Fruit fly (Drosophila melanogaster) whole organism, embryonic: ENCODE data around the gene cwo.

ENCODE experiments used
- Mad ChIP-seq: fragments of 200-800 bp; sonication (Bioruptor generic); optimal IDR thresholded peaks from 2 replicates; lab custom pipeline; 2016; ENCODE audit warnings: missing biosample characterization, missing genetic modification characterization
- chm ChIP-seq: fragments of 200-800 bp; sonication (Bioruptor generic); IDR thresholded peaks from 2 replicates; pipeline ENCODE4 v1.3.6; 2022; ENCODE audit warnings: missing biosample characterization, missing genetic modification characterization
- insv ChIP-seq, 2 experiments: fragments of 200-800 bp; sonication (Bioruptor generic); optimal IDR thresholded peaks; 3 replicates each; lab custom pipeline; 2016 to 2018; ENCODE audit warnings: missing biosample characterization in 2 of 2, missing genetic modification characterization in 2 of 2
- sqz ChIP-seq: fragments of 200-800 bp; sonication (Bioruptor generic); optimal IDR thresholded peaks from 3 replicates; lab custom pipeline; 2018; ENCODE audit warnings: missing biosample characterization, mild to moderate bottlenecking, missing genetic modification characterization

- TF ChIP-seq chm: no peak
- TF ChIP-seq insv (GFP tag; optimal IDR thresholded peaks at IDR 0.05; lab: Kevin White, UChicago): peak; percentile 17 to 93
- no peak for TF ChIP-seq Mad (GFP tag; lab: Kevin White, UChicago)
- no peak for TF ChIP-seq sqz (GFP tag; lab: Kevin White, UChicago)
Measured at dm6 chr3R:10412550-10413459, 24.7 kb downstream of the cwo start, which contains the start of the genes Irp-1B and Rrp46.
